Worm (Caenorhabditis elegans) whole organism, L1 larva: ENCODE data around the gene sars-2.

Experiments
- C16A3.4 ChIP-seq: fragments of 150-350 bp; optimal IDR thresholded peaks from 2 replicates; lab custom pipeline; 2014; ENCODE audit warnings: missing biosample characterization, missing genetic modification characterization
- C34B4.2 ChIP-seq: sonication (generic microtip); optimal IDR thresholded peaks from 2 replicates; lab custom pipeline; 2017; ENCODE audit warnings: mild to moderate bottlenecking, missing genetic modification characterization, missing compliant biosample characterization
- F16B12.6 ChIP-seq: fragments of 150-350 bp; optimal IDR thresholded peaks from 2 replicates; lab custom pipeline; 2014; ENCODE audit warnings: missing biosample characterization, missing genetic modification characterization
- Y116A8C.19 ChIP-seq: sonication (generic microtip); optimal IDR thresholded peaks from 2 replicates; lab custom pipeline; 2016; ENCODE audit warnings: missing compliant biosample characterization, missing genetic modification characterization, borderline replicate concordance
- aha-1 ChIP-seq: fragments of 150-350 bp; optimal IDR thresholded peaks from 2 replicates; lab custom pipeline; 2014; ENCODE audit warnings: missing biosample characterization, missing genetic modification characterization
- aly-2 ChIP-seq: fragments of 150-350 bp; optimal IDR thresholded peaks from 2 replicates; lab custom pipeline; 2014; ENCODE audit warnings: missing biosample characterization, missing genetic modification characterization
- ama-1 ChIP-seq: fragments of 150-350 bp; optimal IDR thresholded peaks from 2 replicates; lab custom pipeline; 2014
- blmp-1 ChIP-seq: fragments of 150-350 bp; optimal IDR thresholded peaks from 2 replicates; lab custom pipeline; 2014; ENCODE audit warnings: missing biosample characterization, missing genetic modification characterization
- ceh-63 ChIP-seq: fragments of 200-800 bp; sonication (Bioruptor generic); optimal IDR thresholded peaks from 2 replicates; lab custom pipeline; 2018; ENCODE audit warnings: mild to moderate bottlenecking, missing genetic modification characterization, missing compliant biosample characterization
- ceh-82 ChIP-seq, 3 experiments: fragments of 150-350 bp in 1 of 3; sonication (generic microtip) in 2 of 3; optimal IDR thresholded peaks; 2 replicates each; lab custom pipeline; 2014 to 2017; ENCODE audit warnings: missing biosample characterization in 3 of 3, missing genetic modification characterization in 3 of 3
- ceh-88 ChIP-seq: fragments of 200-800 bp; sonication (Bioruptor generic); IDR thresholded peaks from 2 replicates; pipeline ENCODE4 v1.3.6; 2022; ENCODE audit warnings: missing genetic modification characterization, missing compliant biosample characterization
- ces-1 ChIP-seq: fragments of 150-350 bp; optimal IDR thresholded peaks from 2 replicates; lab custom pipeline; 2014; ENCODE audit warnings: missing biosample characterization, missing genetic modification reagents, missing genetic modification characterization
- dpl-1 ChIP-seq, 3 experiments: fragments of 150-350 bp in 2 of 3; sonication (generic microtip) in 1 of 3; optimal IDR thresholded peaks; 2 replicates each; lab custom pipeline; 2014 to 2017; ENCODE audit warnings: missing biosample characterization in 3 of 3, missing genetic modification characterization in 3 of 3, missing genetic modification reagents in 3 of 3
- dsc-1 ChIP-seq: sonication (generic microtip); optimal IDR thresholded peaks from 2 replicates; lab custom pipeline; 2016; ENCODE audit warnings: mild to moderate bottlenecking, missing genetic modification characterization, missing compliant biosample characterization
- efl-1 ChIP-seq, 4 experiments: fragments of 150-350 bp; optimal IDR thresholded peaks in 3 of 4; peaks in 1 of 4; 1 replicate in 1 of 4; 2 replicates in 3 of 4; lab custom pipeline; 2014; ENCODE audit warnings: missing biosample characterization in 2 of 4, missing genetic modification characterization in 2 of 4, missing genetic modification reagents in 2 of 4
- egl-27 ChIP-seq, 2 experiments: fragments of 150-350 bp in 1 of 2; sonication (generic microtip); optimal IDR thresholded peaks; 3 replicates each; lab custom pipeline; 2017 to 2018; ENCODE audit warnings: missing biosample characterization in 2 of 2, missing genetic modification characterization in 2 of 2, missing genetic modification reagents in 2 of 2
- elt-2 ChIP-seq: sonication (generic microtip); optimal IDR thresholded peaks from 2 replicates; lab custom pipeline; 2016; ENCODE audit warnings: missing genetic modification characterization, mild to moderate bottlenecking, inconsistent platforms, missing compliant biosample characterization, missing genetic modification reagents
- fkh-10 ChIP-seq: sonication (generic microtip); optimal IDR thresholded peaks from 2 replicates; lab custom pipeline; 2017; ENCODE audit warnings: missing biosample characterization, missing genetic modification reagents, missing genetic modification characterization
- fkh-4 ChIP-seq: sonication (generic microtip); optimal IDR thresholded peaks from 2 replicates; lab custom pipeline; 2016; ENCODE audit warnings: missing compliant biosample characterization, missing genetic modification characterization, borderline replicate concordance
- fos-1 ChIP-seq: fragments of 150-350 bp; optimal IDR thresholded peaks from 2 replicates; lab custom pipeline; 2014; ENCODE audit warnings: missing biosample characterization, missing genetic modification characterization
- grh-1 ChIP-seq: fragments of 200-800 bp; sonication (Bioruptor generic); IDR thresholded peaks from 2 replicates; pipeline ENCODE4 v1.3.6; 2022; ENCODE audit warnings: missing genetic modification reagents, missing genetic modification characterization, missing compliant biosample characterization
- hlh-17 ChIP-seq: fragments of 200-800 bp; sonication (Bioruptor generic); optimal IDR thresholded peaks from 2 replicates; lab custom pipeline; 2018; ENCODE audit warnings: missing genetic modification characterization, mild to moderate bottlenecking, missing compliant biosample characterization, moderate library complexity, borderline replicate concordance
- hlh-4 ChIP-seq: sonication (generic microtip); optimal IDR thresholded peaks from 2 replicates; lab custom pipeline; 2016; ENCODE audit warnings: mild to moderate bottlenecking, missing genetic modification characterization, missing compliant biosample characterization
- irx-1 ChIP-seq: sonication (generic microtip); optimal IDR thresholded peaks from 2 replicates; lab custom pipeline; 2016; ENCODE audit warnings: missing genetic modification characterization, missing compliant biosample characterization
- jun-1 ChIP-seq: fragments of 150-350 bp; optimal IDR thresholded peaks from 2 replicates; lab custom pipeline; 2014; ENCODE audit warnings: missing biosample characterization, missing genetic modification reagents, missing genetic modification characterization
- lin-13 ChIP-seq: fragments of 150-350 bp; optimal IDR thresholded peaks from 2 replicates; lab custom pipeline; 2014; ENCODE audit warnings: missing biosample characterization, missing genetic modification reagents, missing genetic modification characterization
- lin-14 ChIP-seq: fragments of 200-800 bp; sonication (Bioruptor generic); optimal IDR thresholded peaks from 2 replicates; lab custom pipeline; 2018; ENCODE audit warnings: mild to moderate bottlenecking, missing genetic modification characterization, moderate library complexity, missing compliant biosample characterization
- lin-15B ChIP-seq: fragments of 150-350 bp; sonication (generic microtip); optimal IDR thresholded peaks from 3 replicates; lab custom pipeline; 2014; ENCODE audit warnings: missing biosample characterization, missing genetic modification characterization
- lin-35 ChIP-seq, 2 experiments: fragments of 150-350 bp; optimal IDR thresholded peaks; 2 replicates each; lab custom pipeline; 2014; ENCODE audit warnings: missing biosample characterization in 2 of 2, missing genetic modification characterization in 2 of 2, missing genetic modification reagents in 2 of 2
- lin-39 ChIP-seq: fragments of 150-350 bp; optimal IDR thresholded peaks from 2 replicates; lab custom pipeline; 2014; ENCODE audit warnings: missing biosample characterization, missing genetic modification reagents, missing genetic modification characterization
- lir-3 ChIP-seq: sonication (generic microtip); optimal IDR thresholded peaks from 2 replicates; lab custom pipeline; 2016; ENCODE audit warnings: mild to moderate bottlenecking, missing genetic modification characterization, moderate library complexity, missing compliant biosample characterization; ENCODE audit not compliant: poor library complexity
- lsy-2 ChIP-seq, 2 experiments: fragments of 150-350 bp; optimal IDR thresholded peaks; 2 replicates each; lab custom pipeline; 2014; ENCODE audit warnings: missing biosample characterization in 2 of 2, missing genetic modification characterization in 2 of 2
- mef-2 ChIP-seq: fragments of 150-350 bp; optimal IDR thresholded peaks from 2 replicates; lab custom pipeline; 2014; ENCODE audit warnings: missing biosample characterization, missing genetic modification characterization
- mep-1 ChIP-seq: fragments of 150-350 bp; optimal IDR thresholded peaks from 2 replicates; lab custom pipeline; 2014; ENCODE audit warnings: missing biosample characterization, missing genetic modification characterization
- nhr-11 ChIP-seq: fragments of 150-350 bp; optimal IDR thresholded peaks from 2 replicates; lab custom pipeline; 2014; ENCODE audit warnings: missing biosample characterization, missing genetic modification characterization
- nhr-19 ChIP-seq: fragments of 200-800 bp; sonication (Bioruptor generic); conservative IDR thresholded peaks from 2 replicates; pipeline ENCODE4 v1.3.6; 2022; ENCODE audit warnings: missing genetic modification characterization, missing compliant biosample characterization
- nhr-28 ChIP-seq: fragments of 150-350 bp; optimal IDR thresholded peaks from 2 replicates; lab custom pipeline; 2014; ENCODE audit warnings: missing biosample characterization, missing genetic modification characterization
- nhr-47 ChIP-seq: sonication (generic microtip); optimal IDR thresholded peaks from 2 replicates; lab custom pipeline; 2016; ENCODE audit warnings: mild to moderate bottlenecking, missing genetic modification characterization, moderate library complexity, missing compliant biosample characterization
- nhr-71 ChIP-seq: sonication (generic microtip); optimal IDR thresholded peaks from 2 replicates; lab custom pipeline; 2016; ENCODE audit warnings: mild to moderate bottlenecking, missing genetic modification characterization, moderate library complexity, missing compliant biosample characterization
- nhr-85 ChIP-seq: sonication (generic microtip); peaks from one replicate; lab custom pipeline; 2016; ENCODE audit warnings: missing genetic modification characterization, inconsistent platforms, missing compliant biosample characterization
- pax-3 ChIP-seq: fragments of 200-800 bp; sonication (Bioruptor generic); optimal IDR thresholded peaks from 2 replicates; lab custom pipeline; 2018; ENCODE audit warnings: mild to moderate bottlenecking, missing genetic modification characterization, moderate library complexity, missing compliant biosample characterization
- pqm-1 ChIP-seq: sonication (generic microtip); optimal IDR thresholded peaks from 3 replicates; lab custom pipeline; 2017; ENCODE audit warnings: missing biosample characterization, missing genetic modification characterization
- rnt-1 ChIP-seq: sonication (generic microtip); optimal IDR thresholded peaks from 2 replicates; lab custom pipeline; 2016; ENCODE audit warnings: mild to moderate bottlenecking, missing genetic modification characterization, moderate library complexity, missing compliant biosample characterization
- snpc-4 ChIP-seq: fragments of 150-350 bp; optimal IDR thresholded peaks from 2 replicates; lab custom pipeline; 2014; ENCODE audit warnings: missing biosample characterization, missing genetic modification characterization
- sox-4 ChIP-seq: sonication (generic microtip); optimal IDR thresholded peaks from 2 replicates; lab custom pipeline; 2016; ENCODE audit warnings: missing genetic modification characterization, missing compliant biosample characterization
- swsn-7 ChIP-seq: sonication (generic microtip); optimal IDR thresholded peaks from 2 replicates; lab custom pipeline; 2016; ENCODE audit warnings: missing genetic modification characterization, missing compliant biosample characterization
- tbx-2 ChIP-seq: sonication (generic microtip); optimal IDR thresholded peaks from 2 replicates; lab custom pipeline; 2016; ENCODE audit warnings: missing genetic modification characterization, missing compliant biosample characterization
- unc-62 ChIP-seq: fragments of 150-350 bp; optimal IDR thresholded peaks from 2 replicates; lab custom pipeline; 2014; ENCODE audit warnings: missing biosample characterization, missing genetic modification reagents, missing genetic modification characterization
- unc-86 ChIP-seq: sonication (generic microtip); optimal IDR thresholded peaks from 2 replicates; lab custom pipeline; 2016; ENCODE audit warnings: missing genetic modification characterization, missing compliant biosample characterization
- zag-1 ChIP-seq: fragments of 150-350 bp; optimal IDR thresholded peaks from 2 replicates; lab custom pipeline; 2014; ENCODE audit warnings: missing biosample characterization, missing genetic modification characterization
- ztf-4 ChIP-seq: fragments of 150-350 bp; optimal IDR thresholded peaks from 2 replicates; lab custom pipeline; 2014; ENCODE audit warnings: missing biosample characterization, missing genetic modification characterization

sars-2 gene

ce11 chrIV:4403870-4404269 is 46.4 kb downstream of the sars-2 start:
- TF ChIP-seq hlh-4 (no peak), ceh-82 (tag; optimal IDR thresholded peaks at IDR 0.05; lab: Kevin White, UChicago) (no peak), F16B12.6 (tag; lab: Kevin White, UChicago) (no peak), sox-4 (tag; lab: Kevin White, UChicago) (no peak), aly-2 (tag; lab: Kevin White, UChicago) (no peak), lin-39 (no peak), mep-1 (tag; lab: Kevin White, UChicago) (peak; percentile 2), lin-15B (tag; lab: Kevin White, UChicago) (no peak), unc-62 (no peak), elt-2 (tag; lab: Kevin White, UChicago) (no peak), C34B4.2 (no peak), fkh-10 (GFP tag; lab: Kevin White, UChicago) (no peak), dsc-1 (tag; lab: Kevin White, UChicago) (no peak), aha-1 (tag; lab: Kevin White, UChicago) (no peak), irx-1 (tag; lab: Kevin White, UChicago) (no peak), pax-3 (no peak), lin-35 (GFP tag; optimal IDR thresholded peaks at IDR 0.05; lab: Kevin White, UChicago) (no peak), ama-1 (lab: Kevin White, UChicago) (no peak), nhr-85 (tag; lab: Kevin White, UChicago) (no peak), nhr-71 (no peak), pqm-1 (no peak), hlh-17 (GFP tag; lab: Kevin White, UChicago) (no peak), lin-13 (GFP tag; lab: Kevin White, UChicago) (no peak), nhr-47 (tag; lab: Kevin White, UChicago) (peak; percentile 14), zag-1 (tag; lab: Kevin White, UChicago) (no peak), lsy-2 (tag; optimal IDR thresholded peaks at IDR 0.05; lab: Kevin White, UChicago) (peak in 1 of 2 experiments; percentile 22), swsn-7 (no peak), grh-1 (no peak), lin-14 (GFP tag; lab: Kevin White, UChicago) (peak; percentile 73), nhr-11 (tag; lab: Kevin White, UChicago) (no peak), tbx-2 (peak; percentile 2), efl-1 (optimal IDR thresholded peaks at IDR 0.05; lab: Kevin White, UChicago) (no peak), efl-1 (GFP tag; optimal IDR thresholded peaks at IDR 0.05 in 1 of 2; lab: Kevin White, UChicago) (peak in 1 of 2 experiments; percentile 84), fkh-4 (tag; lab: Kevin White, UChicago) (no peak), fos-1 (no peak), ceh-88 (GFP tag; lab: Robert Waterston, UW) (no peak), Y116A8C.19 (tag; lab: Kevin White, UChicago) (no peak), rnt-1 (peak; percentile 24), mef-2 (no peak)

ce11 chrIV:4405126-4405525 is 47.7 kb downstream of the sars-2 start, which contains the start of gene Y24D9A.7:
Gene Y24D9A.7 (minus strand): TSS chrIV:4405171.
- TF ChIP-seq C16A3.4 (tag; lab: Kevin White, UChicago): no peak
- TF ChIP-seq ceh-63: no peak
- no peak for TF ChIP-seq snpc-4 (tag; lab: Kevin White, UChicago)
- TF ChIP-seq unc-86: no peak
- TF ChIP-seq lin-13 (GFP tag; lab: Kevin White, UChicago): no peak
- no peak for TF ChIP-seq lir-3 (tag; lab: Kevin White, UChicago)
- no peak for TF ChIP-seq tbx-2
- peak; percentile 21 for TF ChIP-seq mep-1 (tag; lab: Kevin White, UChicago)
- TF ChIP-seq rnt-1: peak; percentile 8
- no peak for TF ChIP-seq pqm-1
- peak; percentile 10 for TF ChIP-seq blmp-1 (tag; lab: Kevin White, UChicago)
- TF ChIP-seq ztf-4: peak; percentile 55
- TF ChIP-seq dpl-1 (GFP tag; optimal IDR thresholded peaks at IDR 0.05; lab: Kevin White, UChicago): peak in 2 of 3 experiments; percentile 7 to 12
- TF ChIP-seq egl-27 (tag; optimal IDR thresholded peaks at IDR 0.05; lab: Kevin White, UChicago): no peak
- TF ChIP-seq lin-15B (tag; lab: Kevin White, UChicago): no peak
- no peak for TF ChIP-seq ces-1 (GFP tag; lab: Kevin White, UChicago)
- TF ChIP-seq lin-14 (GFP tag; lab: Kevin White, UChicago): peak; percentile 57
- peak; percentile 19 for TF ChIP-seq dsc-1 (tag; lab: Kevin White, UChicago)
- TF ChIP-seq Y116A8C.19 (tag; lab: Kevin White, UChicago): no peak
- TF ChIP-seq nhr-19 (GFP tag; lab: Robert Waterston, UW): no peak
- TF ChIP-seq ceh-82 (tag; optimal IDR thresholded peaks at IDR 0.05; lab: Kevin White, UChicago): no peak
- no peak for TF ChIP-seq hlh-4
- TF ChIP-seq aly-2 (tag; lab: Kevin White, UChicago): no peak
- peak in 1 of 2 experiments; percentile 3 for TF ChIP-seq lsy-2 (tag; optimal IDR thresholded peaks at IDR 0.05; lab: Kevin White, UChicago)
- TF ChIP-seq nhr-28: no peak
- no peak for TF ChIP-seq lin-39
- TF ChIP-seq unc-62: no peak
- peak in 1 of 2 experiments; percentile 43 for TF ChIP-seq lin-35 (GFP tag; optimal IDR thresholded peaks at IDR 0.05; lab: Kevin White, UChicago)
- no peak for TF ChIP-seq jun-1 (tag; lab: Kevin White, UChicago)
